Worm (Caenorhabditis elegans) whole organism, L4/young adult: Measurements from ENCODE around the gene C17G10.13.
"Not testable (repeated sequence)": the region's sequence is repeated elsewhere in the genome, so short reads cannot be mapped to it uniquely, and the experiment has no call there.

ENCODE experiments used
- W03F9.2 ChIP-seq: fragments of 150-350 bp; optimal IDR thresholded peaks from 2 replicates; lab custom pipeline; 2014; ENCODE audit warnings: missing biosample characterization, missing genetic modification characterization
- dao-5 ChIP-seq: sonication (generic microtip); optimal IDR thresholded peaks from 2 replicates; lab custom pipeline; 2016; ENCODE audit warnings: missing genotype, missing genetic modification characterization, moderate library complexity, missing compliant biosample characterization
- him-1 ChIP-seq: sonication (generic microtip); optimal IDR thresholded peaks from 2 replicates; lab custom pipeline; 2016; ENCODE audit warnings: missing genotype, missing genetic modification reagents, missing genetic modification characterization, missing compliant biosample characterization

Gene C17G10.13

ce11 chrII:5543476-5544144 lies 46.0 kb downstream of the C17G10.13 start:
- TF ChIP-seq him-1, result peak; percentile 98
- TF ChIP-seq W03F9.2 (tag; lab: Kevin White, UChicago), result peak; percentile 80
- TF ChIP-seq dao-5 (tag; lab: Kevin White, UChicago), result peak; percentile 89

- no peak for TF ChIP-seq W03F9.2 (tag; lab: Kevin White, UChicago)
- TF ChIP-seq him-1, result no peak
- no peak for TF ChIP-seq dao-5 (tag; lab: Kevin White, UChicago)
Measured at ce11 chrII:5541685-5542084, 47.9 kb downstream of the C17G10.13 start, which contains the start of gene C17C3.24. Gene C17C3.24, minus strand, starts transcription at chrII:5541785.

ce11 chrII:5540113-5540512 lies 49.5 kb downstream of the C17G10.13 start, which contains the start of gene hlh-27:
Gene hlh-27, minus strand, starts transcription at chrII:5540213.
- not testable (repeated sequence) for TF ChIP-seq dao-5 (tag; lab: Kevin White, UChicago); W03F9.2 (tag; lab: Kevin White, UChicago); him-1
